Fruit fly (Drosophila melanogaster): Measurements from ENCODE around the gene CG13693.

CG13693 gene

dm6 chr2L:283071-283482, 50.8 kb downstream of the CG13693 start, which contains the start of gene CG11601 (continued):
- TF ChIP-seq bsh (GFP tag; optimal IDR thresholded peaks at IDR 0.05) (peak in 1 of 2 experiments; percentile 39), CG34422 (GFP tag; IDR thresholded peaks at IDR 0.05) (peak; percentile 52; the same call in 1 of the 3 replicates), trh (GFP tag; optimal IDR thresholded peaks at IDR 0.05) (no peak), crol (GFP tag; IDR thresholded peaks at IDR 0.05) (no peak), Optix (GFP tag; IDR thresholded peaks at IDR 0.05) (no peak), CG13624 (GFP tag; optimal IDR thresholded peaks at IDR 0.05) (peak; percentile 34), CG8478 (optimal IDR thresholded peaks at IDR 0.05) (no peak), gro (GFP tag; optimal IDR thresholded peaks at IDR 0.05) (peak; percentile 21), her (GFP tag; optimal IDR thresholded peaks at IDR 0.05) (peak; percentile 52), Adf1 (GFP tag; IDR thresholded peaks at IDR 0.05) (no peak), row (GFP tag; IDR thresholded peaks at IDR 0.05) (peak; percentile 83), CG11696 (GFP tag; IDR thresholded peaks at IDR 0.05) (no peak), YL-1 (GFP tag; optimal IDR thresholded peaks at IDR 0.05) (peak; percentile 22), ems (GFP tag; optimal IDR thresholded peaks at IDR 0.05) (no peak), croc (GFP tag; conservative IDR thresholded peaks at IDR 0.05) (no peak), chif (GFP tag; optimal IDR thresholded peaks at IDR 0.05) (peak in 1 of 2 experiments; percentile 13), CG7372 (GFP tag; IDR thresholded peaks at IDR 0.05) (no peak), E2f1 (GFP tag; IDR thresholded peaks at IDR 0.05) (no peak), ftz-f1 (GFP tag; optimal IDR thresholded peaks at IDR 0.05) (no peak), sug (tag; optimal IDR thresholded peaks at IDR 0.05) (peak; percentile 39), CG8924 (tag; optimal IDR thresholded peaks at IDR 0.05) (peak; percentile 13), BEAF-32 (GFP tag; optimal IDR thresholded peaks at IDR 0.05) (peak; percentile 40), CG30020 (tag; optimal IDR thresholded peaks at IDR 0.05) (peak; percentile 15), sisA (GFP tag; IDR thresholded peaks at IDR 0.05) (0 out of 2 replicates have a peak, but pooled peaks have one; percentile 5), Vsx1 (GFP tag; optimal IDR thresholded peaks at IDR 0.05) (no peak), sna (GFP tag; IDR thresholded peaks at IDR 0.05; ENCODE audit: partially characterized antibody) (0 out of 2 replicates have a peak, but pooled peaks have one; percentile 11), org-1 (GFP tag; optimal IDR thresholded peaks at IDR 0.05) (no peak), run (tag; optimal IDR thresholded peaks at IDR 0.05) (no peak), CG15011 (GFP tag; optimal IDR thresholded peaks at IDR 0.05) (no peak), CG7786 (GFP tag; optimal IDR thresholded peaks at IDR 0.05) (peak; percentile 36), Max (GFP tag; optimal IDR thresholded peaks at IDR 0.05) (no peak), CG11398 (GFP tag; optimal IDR thresholded peaks at IDR 0.05) (no peak), Bgb (GFP tag; IDR thresholded peaks at IDR 0.05; ENCODE audit: partially characterized antibody) (peak; percentile 53), Camta (GFP tag; optimal IDR thresholded peaks at IDR 0.05) (no peak), lab (GFP tag; optimal IDR thresholded peaks at IDR 0.05) (no peak), Atf3 (GFP tag; optimal IDR thresholded peaks at IDR 0.05) (no peak), CG1603 (tag; optimal IDR thresholded peaks at IDR 0.05) (peak; percentile 62), mirr (GFP tag; optimal IDR thresholded peaks at IDR 0.05) (no peak), pzg (GFP tag; optimal IDR thresholded peaks at IDR 0.05) (peak; percentile 71), CG11695 (GFP tag; IDR thresholded peaks at IDR 0.05) (0 out of 3 replicates have a peak, but pooled peaks have one; percentile 25), phol (tag; optimal IDR thresholded peaks at IDR 0.05) (peak; percentile 79), CG10267 (tag; optimal IDR thresholded peaks at IDR 0.05) (no peak), shn (GFP tag; optimal IDR thresholded peaks at IDR 0.05) (peak; percentile 56), crc (GFP tag; optimal IDR thresholded peaks at IDR 0.05) (no peak), CHES-1-like (GFP tag; optimal IDR thresholded peaks at IDR 0.05) (peak; percentile 2), fd102C (GFP tag; optimal IDR thresholded peaks at IDR 0.05) (no peak), CG16815 (GFP tag; optimal IDR thresholded peaks at IDR 0.05) (no peak), h (optimal IDR thresholded peaks at IDR 0.05) (no peak), corto (GFP tag; optimal IDR thresholded peaks at IDR 0.05) (no peak), kni (GFP tag; optimal IDR thresholded peaks at IDR 0.05) (peak; percentile 24), CG4617 (GFP tag; optimal IDR thresholded peaks at IDR 0.05; ENCODE audit: borderline replicate concordance) (no peak), Ada2b (GFP tag; IDR thresholded peaks at IDR 0.05) (no peak)

All from whole organism, embryonic.